Worm (Caenorhabditis elegans) whole organism, L4/young adult: ENCODE results near the gene ZK632.9.

Experiments
- W03F9.2 ChIP-seq: fragments of 150-350 bp; optimal IDR thresholded peaks from 2 replicates; lab custom pipeline; 2014; ENCODE audit warnings: missing biosample characterization, missing genetic modification characterization
- dao-5 ChIP-seq: sonication (generic microtip); optimal IDR thresholded peaks from 2 replicates; lab custom pipeline; 2016; ENCODE audit warnings: missing genotype, missing genetic modification characterization, moderate library complexity, missing compliant biosample characterization
- him-1 ChIP-seq: sonication (generic microtip); optimal IDR thresholded peaks from 2 replicates; lab custom pipeline; 2016; ENCODE audit warnings: missing genotype, missing genetic modification reagents, missing genetic modification characterization, missing compliant biosample characterization

ce11 chrIII:9834888-9835287 lies 9.7 kb upstream of the ZK632.9 start, which contains the start of gene K11H3.8:
- TF ChIP-seq dao-5 (tag; lab: Kevin White, UChicago) (no peak), him-1 (tag; lab: Kevin White, UChicago) (no peak), W03F9.2 (tag; lab: Kevin White, UChicago) (no peak)
